Fruit fly (Drosophila melanogaster): ENCODE measurements around the gene CG14418.

Gene CG14418

DNA sequence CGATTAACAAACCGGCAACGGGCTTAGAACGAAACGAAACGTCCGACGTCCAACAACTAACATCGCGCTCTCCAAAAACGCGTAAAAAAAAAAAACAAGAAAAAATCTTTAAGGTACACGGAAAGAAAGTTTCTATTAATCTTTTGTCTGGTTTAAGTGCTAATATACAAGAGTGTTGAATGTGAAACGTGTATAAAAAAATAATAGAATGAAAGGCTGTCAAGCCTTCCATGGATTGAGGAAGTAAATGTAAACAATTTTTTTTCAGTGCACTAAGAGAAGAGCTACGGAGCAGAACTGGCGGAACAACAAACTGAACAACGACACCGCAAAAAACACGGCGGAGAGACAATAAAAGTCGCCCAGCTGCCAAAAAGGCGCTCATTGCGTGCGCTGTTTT is 36.3 kb upstream of the CG14418 start, which contains the start of gene CG3588 (continued):
- peak; percentile 34 for TF ChIP-seq Max (GFP tag; optimal IDR thresholded peaks at IDR 0.05)
- TF ChIP-seq vvl (GFP tag; IDR thresholded peaks at IDR 0.05): peak; percentile 73; the same call in 1 of the 2 replicates
- TF ChIP-seq CG17328 (GFP tag; IDR thresholded peaks at IDR 0.05): peak; percentile 65
- TF ChIP-seq zfh2 (GFP tag; optimal IDR thresholded peaks at IDR 0.05): peak; percentile 77
- TF ChIP-seq exex (tag; optimal IDR thresholded peaks at IDR 0.05): no peak
- TF ChIP-seq CG2889 (GFP tag; IDR thresholded peaks at IDR 0.05): peak; percentile 50; the same call in 1 of the 3 replicates
- TF ChIP-seq Usf (GFP tag; optimal IDR thresholded peaks at IDR 0.05): no peak
- TF ChIP-seq Vsx1 (GFP tag; optimal IDR thresholded peaks at IDR 0.05): peak; percentile 16
- TF ChIP-seq crp (GFP tag; optimal IDR thresholded peaks at IDR 0.05): no peak
- TF ChIP-seq GATAe (GFP tag; conservative IDR thresholded peaks at IDR 0.05): no peak
- no peak for TF ChIP-seq Sry-β (GFP tag; optimal IDR thresholded peaks at IDR 0.05)
- peak; percentile 23 for TF ChIP-seq CG10462 (GFP tag; optimal IDR thresholded peaks at IDR 0.05)
- TF ChIP-seq pfk (GFP tag; optimal IDR thresholded peaks at IDR 0.05): no peak
- TF ChIP-seq CG8359 (GFP tag; optimal IDR thresholded peaks at IDR 0.05; ENCODE audit: borderline replicate concordance): no peak
- no peak for TF ChIP-seq D (optimal IDR thresholded peaks at IDR 0.05)
- no peak for TF ChIP-seq D (GFP tag; optimal IDR thresholded peaks at IDR 0.05)
- peak; percentile 82 for TF ChIP-seq CG7839 (tag; optimal IDR thresholded peaks at IDR 0.05)
- TF ChIP-seq Hr39 (optimal IDR thresholded peaks at IDR 0.05): no peak
- TF ChIP-seq CG12659 (GFP tag; optimal IDR thresholded peaks at IDR 0.05): peak; percentile 65
- TF ChIP-seq Bdp1 (GFP tag; optimal IDR thresholded peaks at IDR 0.05): peak; percentile 13
- TF ChIP-seq D19A (tag; optimal IDR thresholded peaks at IDR 0.05): no peak
- peak; percentile 75 for TF ChIP-seq CG10147 (GFP tag; optimal IDR thresholded peaks at IDR 0.05)
- no peak for TF ChIP-seq Side (GFP tag; optimal IDR thresholded peaks at IDR 0.05)
- no peak for TF ChIP-seq Sin3A (optimal IDR thresholded peaks at IDR 0.05)
- TF ChIP-seq CG12299 (tag; optimal IDR thresholded peaks at IDR 0.05): no peak
- no peak for TF ChIP-seq CG4707 (GFP tag; optimal IDR thresholded peaks at IDR 0.05)
- no peak for TF ChIP-seq Trl (optimal IDR thresholded peaks at IDR 0.05)
- no peak for TF ChIP-seq Trl (GFP tag; optimal IDR thresholded peaks at IDR 0.05)
- TF ChIP-seq CG7786 (GFP tag; optimal IDR thresholded peaks at IDR 0.05): peak; percentile 65
- peak; percentile 65 for TF ChIP-seq ara (GFP tag; IDR thresholded peaks at IDR 0.05)
- TF ChIP-seq wek (GFP tag; optimal IDR thresholded peaks at IDR 0.05): no peak
- no peak for TF ChIP-seq twi (tag; optimal IDR thresholded peaks at IDR 0.05)
- peak; percentile 60 for TF ChIP-seq BtbVII (GFP tag; optimal IDR thresholded peaks at IDR 0.05)
- TF ChIP-seq gem (tag; optimal IDR thresholded peaks at IDR 0.05): peak; percentile 79
- TF ChIP-seq NfI (GFP tag; optimal IDR thresholded peaks at IDR 0.05): peak; percentile 81
- no peak for TF ChIP-seq Stat92E (GFP tag; optimal IDR thresholded peaks at IDR 0.05)
- TF ChIP-seq ems (GFP tag; optimal IDR thresholded peaks at IDR 0.05): peak; percentile 67
- TF ChIP-seq CG11085 (GFP tag; IDR thresholded peaks at IDR 0.05): peak; percentile 57
- peak; percentile 83 for TF ChIP-seq ranshi (GFP tag; IDR thresholded peaks at IDR 0.05)
- peak; percentile 67 for TF ChIP-seq HHEX (GFP tag; optimal IDR thresholded peaks at IDR 0.05)
- TF ChIP-seq Nf-YB (GFP tag; optimal IDR thresholded peaks at IDR 0.05): peak; percentile 4
- TF ChIP-seq CG10267 (tag; optimal IDR thresholded peaks at IDR 0.05): peak; percentile 41
- peak; percentile 40 for TF ChIP-seq CG10979 (tag; optimal IDR thresholded peaks at IDR 0.05)
- peak; percentile 60 for TF ChIP-seq CG9215 (GFP tag; IDR thresholded peaks at IDR 0.05)
- peak; percentile 67 for TF ChIP-seq danr (GFP tag; IDR thresholded peaks at IDR 0.05)
- TF ChIP-seq CG8089 (GFP tag; optimal IDR thresholded peaks at IDR 0.05): peak; percentile 18
- TF ChIP-seq Dbx (GFP tag; IDR thresholded peaks at IDR 0.05): peak; percentile 87
- TF ChIP-seq jing (GFP tag; optimal IDR thresholded peaks at IDR 0.05): peak; percentile 1
- peak; percentile 80 for TF ChIP-seq Aef1 (GFP tag; IDR thresholded peaks at IDR 0.05)
- TF ChIP-seq CG4328 (GFP tag; optimal IDR thresholded peaks at IDR 0.05): no peak
- TF ChIP-seq CG8924 (tag; optimal IDR thresholded peaks at IDR 0.05): peak; percentile 49
- no peak for TF ChIP-seq CG43689 (GFP tag; IDR thresholded peaks at IDR 0.05)
